Worm (Caenorhabditis elegans) whole organism, early embryonic: ENCODE measurements around the gene hrpf-2.

Experiments used
- ama-1 ChIP-seq: fragments of 150-350 bp; optimal IDR thresholded peaks from 2 replicates; lab custom pipeline; 2014
- ets-7 ChIP-seq: sonication (generic microtip); optimal IDR thresholded peaks from 2 replicates; lab custom pipeline; 2016; ENCODE audit warnings: missing genotype, missing genetic modification characterization, missing compliant biosample characterization
- hmbx-1 ChIP-seq: sonication (generic microtip); optimal IDR thresholded peaks from 2 replicates; lab custom pipeline; 2016; ENCODE audit warnings: mild to moderate bottlenecking, missing genetic modification characterization, missing compliant biosample characterization
- pes-1 ChIP-seq: fragments of 200-800 bp; sonication (Bioruptor generic); IDR thresholded peaks from 2 replicates; pipeline ENCODE4 v1.3.6; 2022; ENCODE audit warnings: missing genetic modification reagents, missing genetic modification characterization, missing compliant biosample characterization
- tbx-37 ChIP-seq: fragments of 200-800 bp; sonication (Bioruptor generic); conservative IDR thresholded peaks from 2 replicates; pipeline ENCODE4 v1.3.6; 2022; ENCODE audit warnings: missing genetic modification reagents, missing genetic modification characterization, missing compliant biosample characterization

DNA sequence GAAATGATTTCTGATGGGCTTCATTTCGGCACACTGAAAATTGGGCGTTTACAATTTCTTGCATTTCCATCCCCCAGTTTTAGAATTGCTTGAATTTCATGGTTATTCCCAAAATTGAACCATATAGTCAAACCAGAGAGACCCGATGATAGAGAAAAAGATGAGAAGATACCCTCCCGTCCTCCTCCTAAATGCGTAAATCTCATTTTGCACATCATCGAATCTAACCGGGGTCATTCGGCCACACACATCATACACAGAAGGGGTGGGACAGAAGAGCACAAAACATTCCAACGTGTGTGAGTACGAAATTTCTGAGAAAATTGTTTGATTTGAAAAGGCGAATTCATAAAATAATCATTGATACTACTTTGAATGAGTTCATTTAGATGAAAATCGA is 12.7 kb downstream of the hrpf-2 start:
- no peak for TF ChIP-seq ets-7 (tag; lab: Kevin White, UChicago)
- TF ChIP-seq pes-1 (GFP tag; lab: Robert Waterston, UW): no peak
- TF ChIP-seq ama-1 (lab: Kevin White, UChicago): no peak
- TF ChIP-seq tbx-37: no peak
- no peak for TF ChIP-seq hmbx-1 (tag; lab: Kevin White, UChicago)
